Worm (Caenorhabditis elegans): Measurements from ENCODE around the gene ndus-8.

Gene ndus-8

DNA sequence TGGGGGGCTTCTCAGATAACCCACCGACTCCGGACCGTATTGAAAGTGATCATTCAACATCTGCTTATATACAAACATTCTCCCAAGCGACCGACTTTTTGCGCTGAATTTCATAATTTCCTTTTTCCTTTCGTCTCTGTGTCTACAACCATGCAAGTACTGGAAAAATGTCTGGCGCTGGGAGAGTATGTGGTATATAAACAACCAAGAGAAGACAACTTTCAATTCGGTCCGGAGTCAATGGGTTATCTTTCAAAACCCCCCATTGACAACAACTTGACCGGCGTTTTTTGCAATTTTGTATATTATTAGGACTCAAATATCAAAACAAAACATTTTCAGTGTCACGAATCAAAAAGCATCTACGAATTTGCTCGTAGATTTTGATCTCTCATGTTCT, 44.5 kb upstream of the ndus-8 start (continued):
- TF ChIP-seq unc-30 (tag; optimal IDR thresholded peaks at IDR 0.05), result no peak
- TF ChIP-seq lsy-2 (tag; optimal IDR thresholded peaks at IDR 0.05), result peak; percentile 49 to 85
- TF ChIP-seq zag-1 (tag; optimal IDR thresholded peaks at IDR 0.05), result no peak
- peak; percentile 51 for TF ChIP-seq xbp-1 (tag; optimal IDR thresholded peaks at IDR 0.05)
- TF ChIP-seq hpl-2 (GFP tag; optimal IDR thresholded peaks at IDR 0.05), result peak; percentile 27
- no peak for TF ChIP-seq alr-1 (tag; optimal IDR thresholded peaks at IDR 0.05; ENCODE audit: borderline replicate concordance)
- TF ChIP-seq sox-4 (tag; optimal IDR thresholded peaks at IDR 0.05), result peak; percentile 11
- TF ChIP-seq lir-3 (tag; optimal IDR thresholded peaks at IDR 0.05; ENCODE audit: poor library complexity), result no peak
- TF ChIP-seq nhr-76 (tag; optimal IDR thresholded peaks at IDR 0.05), result no peak
- TF ChIP-seq mef-2 (tag; optimal IDR thresholded peaks at IDR 0.05), result no peak
- no peak for TF ChIP-seq pax-3 (tag; optimal IDR thresholded peaks at IDR 0.05)
- no peak for TF ChIP-seq unc-130 (tag; optimal IDR thresholded peaks at IDR 0.05)
- TF ChIP-seq ces-1 (GFP tag; optimal IDR thresholded peaks at IDR 0.05), result no peak
- TF ChIP-seq efl-3 (GFP tag; optimal IDR thresholded peaks at IDR 0.05), result no peak
- no peak for TF ChIP-seq C04F5.9 (tag; optimal IDR thresholded peaks at IDR 0.05)
- TF ChIP-seq F16B12.6 (tag; optimal IDR thresholded peaks at IDR 0.05), result no peak
- no peak for TF ChIP-seq ama-1 (optimal IDR thresholded peaks at IDR 0.05)
- no peak for TF ChIP-seq Y116A8C.19 (tag; optimal IDR thresholded peaks at IDR 0.05; ENCODE audit: borderline replicate concordance)
- no peak for TF ChIP-seq pag-3 (tag; optimal IDR thresholded peaks at IDR 0.05; ENCODE audit: borderline replicate concordance, insufficient read depth)
- TF ChIP-seq skn-1 (tag; optimal IDR thresholded peaks at IDR 0.05), result peak; percentile 76
- no peak for TF ChIP-seq ceh-63 (GFP tag; optimal IDR thresholded peaks at IDR 0.05)
- no peak for TF ChIP-seq unc-86 (tag; optimal IDR thresholded peaks at IDR 0.05)
- no peak for TF ChIP-seq nhr-12 (tag; optimal IDR thresholded peaks at IDR 0.05)
- TF ChIP-seq isw-1 (GFP tag; IDR thresholded peaks at IDR 0.05), result peak; percentile 38
- no peak for TF ChIP-seq lin-15B (tag; optimal IDR thresholded peaks at IDR 0.05)
- TF ChIP-seq unc-62 (GFP tag; optimal IDR thresholded peaks at IDR 0.05), result no peak
- TF ChIP-seq egl-13 (tag; optimal IDR thresholded peaks at IDR 0.05), result no peak
- peak; percentile 41 for TF ChIP-seq lin-14 (GFP tag; optimal IDR thresholded peaks at IDR 0.05)
- no peak for TF ChIP-seq fkh-10 (GFP tag; optimal IDR thresholded peaks at IDR 0.05)
- TF ChIP-seq grh-1 (GFP tag; IDR thresholded peaks at IDR 0.05), result no peak
- peak; percentile 78 for TF ChIP-seq C16A3.4 (tag; optimal IDR thresholded peaks at IDR 0.05)
- peak; percentile 13 to 73 for TF ChIP-seq lin-35 (GFP tag; optimal IDR thresholded peaks at IDR 0.05)
- TF ChIP-seq nhr-85 (tag), result no peak
- peak; percentile 65 for TF ChIP-seq fkh-8 (tag; optimal IDR thresholded peaks at IDR 0.05)
- TF ChIP-seq dsc-1 (tag; optimal IDR thresholded peaks at IDR 0.05), result peak; percentile 3
- TF ChIP-seq ceh-8 (GFP tag; optimal IDR thresholded peaks at IDR 0.05), result peak; percentile 7
- TF ChIP-seq ceh-88 (GFP tag; IDR thresholded peaks at IDR 0.05), result no peak
- no peak for TF ChIP-seq ets-5 (GFP tag; IDR thresholded peaks at IDR 0.05)
- TF ChIP-seq mep-1 (tag; optimal IDR thresholded peaks at IDR 0.05), result peak; percentile 26
- TF ChIP-seq sptf-1 (tag; optimal IDR thresholded peaks at IDR 0.05), result no peak
- TF ChIP-seq zip-4 (GFP tag; optimal IDR thresholded peaks at IDR 0.05), result peak; percentile 54
- TF ChIP-seq nhr-71 (tag; optimal IDR thresholded peaks at IDR 0.05), result peak; percentile 73
- peak; percentile 57 for TF ChIP-seq snu-23 (GFP tag; optimal IDR thresholded peaks at IDR 0.05)
- TF ChIP-seq tbx-2 (tag; optimal IDR thresholded peaks at IDR 0.05), result peak; percentile 2
- no peak for TF ChIP-seq sup-37 (GFP tag; optimal IDR thresholded peaks at IDR 0.05)
- TF ChIP-seq mdl-1 (tag; optimal IDR thresholded peaks at IDR 0.05), result peak in 1 of 2 experiments; percentile 37
- peak; percentile 77 for TF ChIP-seq jun-1 (tag; optimal IDR thresholded peaks at IDR 0.05)
- TF ChIP-seq hlh-17 (GFP tag; optimal IDR thresholded peaks at IDR 0.05; ENCODE audit: borderline replicate concordance), result no peak
- TF ChIP-seq ztf-4 (tag; optimal IDR thresholded peaks at IDR 0.05), result no peak
- TF ChIP-seq lin-39 (tag; optimal IDR thresholded peaks at IDR 0.05), result no peak
- peak; percentile 15 for TF ChIP-seq lin-13 (GFP tag; optimal IDR thresholded peaks at IDR 0.05)
- TF ChIP-seq elt-3 (tag; optimal IDR thresholded peaks at IDR 0.05), result no peak
- TF ChIP-seq nhr-90 (tag; optimal IDR thresholded peaks at IDR 0.05; ENCODE audit: poor library complexity), result peak; percentile 48

Measured in whole organism, L1 larva.